Worm (Caenorhabditis elegans) whole organism, L4/young adult: ENCODE results near the gene srh-60.

Experiments
- W03F9.2 ChIP-seq: fragments of 150-350 bp; optimal IDR thresholded peaks from 2 replicates; lab custom pipeline; 2014; ENCODE audit warnings: missing biosample characterization, missing genetic modification characterization
- dao-5 ChIP-seq: sonication (generic microtip); optimal IDR thresholded peaks from 2 replicates; lab custom pipeline; 2016; ENCODE audit warnings: missing genotype, missing genetic modification characterization, moderate library complexity, missing compliant biosample characterization

ce11 chrII:3556584-3556983 lies 26.9 kb upstream of the srh-60 start:
- TF ChIP-seq W03F9.2 (tag; lab: Kevin White, UChicago) (no peak), dao-5 (tag; lab: Kevin White, UChicago) (no peak)
